Worm (Caenorhabditis elegans) whole organism, young adult: ENCODE measurements around the gene str-262.

Experiments
- B0019.2 ChIP-seq: fragments of 200-800 bp; sonication (Bioruptor generic); conservative IDR thresholded peaks from 2 replicates; pipeline ENCODE4 v1.3.6; 2022; ENCODE audit warnings: missing genetic modification reagents, missing genetic modification characterization, missing compliant biosample characterization
- B0035.1 ChIP-seq: sonication (generic microtip); optimal IDR thresholded peaks from 2 replicates; lab custom pipeline; 2016; ENCODE audit warnings: missing genetic modification characterization, mild to moderate bottlenecking, missing compliant biosample characterization, missing genotype, missing genetic modification reagents
- C06A6.2 ChIP-seq: fragments of 200-800 bp; sonication (Bioruptor generic); conservative IDR thresholded peaks from 2 replicates; pipeline ENCODE4 v1.3.6; 2022; ENCODE audit warnings: missing genetic modification characterization, missing compliant biosample characterization
- D2030.7 ChIP-seq: fragments of 200-800 bp; sonication (Bioruptor generic); IDR thresholded peaks from 2 replicates; pipeline ENCODE4 v1.3.6; 2022; ENCODE audit warnings: missing genetic modification reagents, missing genetic modification characterization, missing compliant biosample characterization
- F10E7.11 ChIP-seq: sonication (generic microtip); optimal IDR thresholded peaks from 2 replicates; lab custom pipeline; 2017; ENCODE audit warnings: mild to moderate bottlenecking, missing genetic modification characterization, moderate library complexity, missing compliant biosample characterization
- F23B12.7 ChIP-seq: sonication (generic microtip); optimal IDR thresholded peaks from 2 replicates; lab custom pipeline; 2017; ENCODE audit warnings: missing genetic modification characterization, mild to moderate bottlenecking, missing compliant biosample characterization, antibody characterized with exemption, moderate library complexity; ENCODE audit not compliant: insufficient read depth
- K11D2.4 ChIP-seq: fragments of 200-800 bp; sonication (Bioruptor generic); IDR thresholded peaks from 2 replicates; pipeline ENCODE4 v1.3.6; 2022; ENCODE audit warnings: missing genetic modification reagents, missing genetic modification characterization, missing compliant biosample characterization
- K12H6.12 ChIP-seq: fragments of 200-800 bp; sonication (Bioruptor generic); optimal IDR thresholded peaks from 2 replicates; lab custom pipeline; 2018; ENCODE audit warnings: mild to moderate bottlenecking, missing genetic modification characterization, missing compliant biosample characterization
- Y53F4B.3 ChIP-seq: fragments of 200-800 bp; sonication (Bioruptor generic); IDR thresholded peaks from 2 replicates; pipeline ENCODE4 v1.3.6; 2022; ENCODE audit warnings: missing genetic modification reagents, missing genetic modification characterization, missing compliant biosample characterization
- Y56A3A.18 ChIP-seq: fragments of 200-800 bp; sonication (Bioruptor generic); IDR thresholded peaks from 2 replicates; pipeline ENCODE4 v1.3.6; 2022; ENCODE audit warnings: missing genetic modification reagents, missing genetic modification characterization, missing compliant biosample characterization
- Y67H2A.10 ChIP-seq: fragments of 200-800 bp; sonication (Bioruptor generic); conservative IDR thresholded peaks from 2 replicates; pipeline ENCODE4 v1.3.6; 2022; ENCODE audit warnings: missing genetic modification reagents, missing genetic modification characterization, missing compliant biosample characterization
- Y95B8A.8 ChIP-seq: fragments of 200-800 bp; sonication (Bioruptor generic); IDR thresholded peaks from 2 replicates; pipeline ENCODE4 v1.3.6; 2022; ENCODE audit warnings: missing genetic modification reagents, missing genetic modification characterization, missing compliant biosample characterization
- aptf-2 ChIP-seq: fragments of 200-800 bp; sonication (Bioruptor generic); conservative IDR thresholded peaks from 2 replicates; pipeline ENCODE4 v1.3.6; 2022; ENCODE audit warnings: missing genetic modification reagents, missing genetic modification characterization, missing compliant biosample characterization
- atf-7 ChIP-seq: sonication (generic microtip); optimal IDR thresholded peaks from 2 replicates; lab custom pipeline; 2017; ENCODE audit warnings: mild to moderate bottlenecking, missing genetic modification characterization, missing compliant biosample characterization
- athp-1 ChIP-seq: sonication (generic microtip); optimal IDR thresholded peaks from 2 replicates; lab custom pipeline; 2017; ENCODE audit warnings: mild to moderate bottlenecking, missing genetic modification characterization, missing compliant biosample characterization
- bed-1 ChIP-seq: fragments of 200-800 bp; sonication (Bioruptor generic); IDR thresholded peaks from 2 replicates; pipeline ENCODE4 v1.3.6; 2022; ENCODE audit warnings: missing genetic modification reagents, missing genetic modification characterization, missing compliant biosample characterization
- bed-2 ChIP-seq: fragments of 200-800 bp; sonication (Bioruptor generic); IDR thresholded peaks from 2 replicates; pipeline ENCODE4 v1.3.6; 2022; ENCODE audit warnings: missing genetic modification reagents, missing genetic modification characterization, missing compliant biosample characterization
- ccch-3 ChIP-seq: fragments of 200-800 bp; sonication (Bioruptor generic); optimal IDR thresholded peaks from 2 replicates; lab custom pipeline; 2018; ENCODE audit warnings: mild to moderate bottlenecking, missing genetic modification characterization, missing compliant biosample characterization
- ceh-79 ChIP-seq: sonication (generic microtip); optimal IDR thresholded peaks from 2 replicates; lab custom pipeline; 2017; ENCODE audit warnings: mild to moderate bottlenecking, missing genetic modification characterization, missing compliant biosample characterization
- ceh-91 ChIP-seq: fragments of 200-800 bp; sonication (Bioruptor generic); IDR thresholded peaks from 2 replicates; pipeline ENCODE4 v1.3.6; 2022; ENCODE audit warnings: missing genetic modification reagents, missing genetic modification characterization, missing compliant biosample characterization
- die-1 ChIP-seq: sonication (generic microtip); optimal IDR thresholded peaks from 2 replicates; lab custom pipeline; 2016; ENCODE audit warnings: missing genotype, mild to moderate bottlenecking, missing genetic modification characterization, missing compliant biosample characterization
- dpff-1 ChIP-seq: sonication (generic microtip); optimal IDR thresholded peaks from 2 replicates; lab custom pipeline; 2017; ENCODE audit warnings: mild to moderate bottlenecking, missing genetic modification characterization, missing compliant biosample characterization
- dpl-1 ChIP-seq: fragments of 150-350 bp; optimal IDR thresholded peaks from 2 replicates; lab custom pipeline; 2014; ENCODE audit warnings: missing biosample characterization, missing genetic modification reagents, missing genetic modification characterization
- egl-18 ChIP-seq: fragments of 200-800 bp; sonication (Bioruptor generic); IDR thresholded peaks from 2 replicates; pipeline ENCODE4 v1.3.6; 2022; ENCODE audit warnings: missing genetic modification reagents, missing genetic modification characterization, missing compliant biosample characterization
- egrh-3 ChIP-seq: fragments of 200-800 bp; sonication (Bioruptor generic); IDR thresholded peaks from 2 replicates; pipeline ENCODE4 v1.3.6; 2022; ENCODE audit warnings: missing genetic modification reagents, missing genetic modification characterization, missing compliant biosample characterization
- ets-4 ChIP-seq: fragments of 200-800 bp; sonication (Bioruptor generic); optimal IDR thresholded peaks from 2 replicates; lab custom pipeline; 2018; ENCODE audit warnings: mild to moderate bottlenecking, missing genetic modification characterization, missing compliant biosample characterization
- gei-17 ChIP-seq: fragments of 200-800 bp; sonication (Bioruptor generic); optimal IDR thresholded peaks from 2 replicates; lab custom pipeline; 2018; ENCODE audit warnings: mild to moderate bottlenecking, missing genetic modification characterization, missing compliant biosample characterization
- hlh-12 ChIP-seq: sonication (generic microtip); optimal IDR thresholded peaks from 2 replicates; lab custom pipeline; 2016; ENCODE audit warnings: missing genetic modification characterization, missing compliant biosample characterization
- hsf-1 ChIP-seq: fragments of 200-800 bp; sonication (Bioruptor generic); IDR thresholded peaks from 2 replicates; pipeline ENCODE4 v1.3.6; 2022; ENCODE audit warnings: missing genetic modification reagents, missing genetic modification characterization, missing compliant biosample characterization
- let-526 ChIP-seq: fragments of 200-800 bp; sonication (Bioruptor generic); IDR thresholded peaks from 2 replicates; pipeline ENCODE4 v1.3.6; 2022; ENCODE audit warnings: missing genetic modification reagents, missing genetic modification characterization, missing compliant biosample characterization
- lin-26 ChIP-seq: fragments of 200-800 bp; sonication (Bioruptor generic); IDR thresholded peaks from 2 replicates; pipeline ENCODE4 v1.3.6; 2022; ENCODE audit warnings: missing genetic modification reagents, missing genetic modification characterization, missing compliant biosample characterization
- madf-8 ChIP-seq: fragments of 200-800 bp; sonication (Bioruptor generic); conservative IDR thresholded peaks from 2 replicates; pipeline ENCODE4 v1.3.6; 2022; ENCODE audit warnings: missing genetic modification reagents, missing genetic modification characterization, missing compliant biosample characterization
- mcd-1 ChIP-seq: fragments of 200-800 bp; sonication (Bioruptor generic); IDR thresholded peaks from 2 replicates; pipeline ENCODE4 v1.3.6; 2022; ENCODE audit warnings: missing genetic modification reagents, missing genetic modification characterization, missing compliant biosample characterization
- mes-4 ChIP-seq: sonication (generic microtip); optimal IDR thresholded peaks from 2 replicates; lab custom pipeline; 2016; ENCODE audit warnings: missing genotype, missing genetic modification characterization, missing compliant biosample characterization
- mxl-1 ChIP-seq: sonication (generic microtip); optimal IDR thresholded peaks from 2 replicates; lab custom pipeline; 2016; ENCODE audit warnings: missing genetic modification characterization, missing compliant biosample characterization
- nhr-80 ChIP-seq: sonication (generic microtip); optimal IDR thresholded peaks from 2 replicates; lab custom pipeline; 2016; ENCODE audit warnings: missing genetic modification characterization, missing compliant biosample characterization
- nhr-90 ChIP-seq: sonication (generic microtip); optimal IDR thresholded peaks from 2 replicates; lab custom pipeline; 2016; ENCODE audit warnings: missing genotype, mild to moderate bottlenecking, missing genetic modification characterization, missing compliant biosample characterization
- pbrm-1 ChIP-seq: fragments of 200-800 bp; sonication (Bioruptor generic); IDR thresholded peaks from 2 replicates; pipeline ENCODE4 v1.3.6; 2022; ENCODE audit warnings: missing genetic modification reagents, missing genetic modification characterization, missing compliant biosample characterization
- rcor-1 ChIP-seq: fragments of 200-800 bp; sonication (Bioruptor generic); IDR thresholded peaks from 2 replicates; pipeline ENCODE4 v1.3.6; 2022; ENCODE audit warnings: missing genetic modification reagents, missing genetic modification characterization, missing compliant biosample characterization
- repo-1 ChIP-seq: sonication (generic microtip); optimal IDR thresholded peaks from 2 replicates; lab custom pipeline; 2017; ENCODE audit warnings: mild to moderate bottlenecking, missing genetic modification characterization, missing compliant biosample characterization
- snpc-1.1 ChIP-seq: sonication (generic microtip); optimal IDR thresholded peaks from 2 replicates; lab custom pipeline; 2017; ENCODE audit warnings: missing genetic modification characterization, mild to moderate bottlenecking, missing compliant biosample characterization, antibody characterized with exemption, moderate library complexity, missing genotype, missing genetic modification reagents; ENCODE audit not compliant: insufficient read depth
- snpc-1.3 ChIP-seq: sonication (generic microtip); optimal IDR thresholded peaks from 2 replicates; lab custom pipeline; 2017; ENCODE audit warnings: missing genetic modification characterization, mild to moderate bottlenecking, missing compliant biosample characterization, antibody characterized with exemption, moderate library complexity, missing genotype, missing genetic modification reagents; ENCODE audit not compliant: insufficient read depth
- snpc-3.4 ChIP-seq: sonication (generic microtip); optimal IDR thresholded peaks from 2 replicates; lab custom pipeline; 2017; ENCODE audit warnings: missing genetic modification characterization, mild to moderate bottlenecking, missing compliant biosample characterization, antibody characterized with exemption, moderate library complexity, missing genotype, missing genetic modification reagents
- somi-1 ChIP-seq: fragments of 200-800 bp; sonication (Bioruptor generic); optimal IDR thresholded peaks from 2 replicates; lab custom pipeline; 2018; ENCODE audit warnings: mild to moderate bottlenecking, missing genetic modification characterization, missing compliant biosample characterization
- tbp1 ChIP-seq: fragments of 200-800 bp; sonication (Bioruptor generic); optimal IDR thresholded peaks from 2 replicates; lab custom pipeline; 2018; ENCODE audit warnings: mild to moderate bottlenecking, missing genetic modification characterization, missing compliant biosample characterization
- unc-130 ChIP-seq: sonication (generic microtip); optimal IDR thresholded peaks from 2 replicates; lab custom pipeline; 2016; ENCODE audit warnings: missing genetic modification reagents, missing genetic modification characterization, missing compliant biosample characterization
- zfh-2 ChIP-seq: fragments of 200-800 bp; sonication (Bioruptor generic); conservative IDR thresholded peaks from 2 replicates; pipeline ENCODE4 v1.3.6; 2022; ENCODE audit warnings: missing genetic modification reagents, missing genetic modification characterization, missing compliant biosample characterization
- zim-3 ChIP-seq: sonication (generic microtip); optimal IDR thresholded peaks from 2 replicates; lab custom pipeline; 2017; ENCODE audit warnings: mild to moderate bottlenecking, missing genetic modification characterization, moderate library complexity, missing compliant biosample characterization
- ztf-28 ChIP-seq: fragments of 200-800 bp; sonication (Bioruptor generic); IDR thresholded peaks from 2 replicates; pipeline ENCODE4 v1.3.6; 2022; ENCODE audit warnings: missing genetic modification reagents, missing genetic modification characterization, missing compliant biosample characterization

str-262 gene

ce11 chrV:724470-724890 is 28.1 kb downstream of the str-262 start:
- TF ChIP-seq gei-17 (GFP tag; lab: Kevin White, UChicago) (no peak), aptf-2 (GFP tag; lab: Robert Waterston, UW) (no peak), tbp1 (GFP tag; lab: Kevin White, UChicago) (no peak), zfh-2 (GFP tag; lab: Robert Waterston, UW) (peak; percentile 75), K12H6.12 (no peak), B0019.2 (GFP tag; lab: Robert Waterston, UW) (no peak), ceh-79 (tag; lab: Kevin White, UChicago) (no peak), somi-1 (GFP tag; lab: Kevin White, UChicago) (no peak), ccch-3 (GFP tag; lab: Kevin White, UChicago) (peak; percentile 28), die-1 (tag; lab: Kevin White, UChicago) (no peak), D2030.7 (GFP tag; lab: Robert Waterston, UW) (no peak), B0035.1 (tag; lab: Kevin White, UChicago) (no peak), madf-8 (no peak), Y53F4B.3 (GFP tag; lab: Robert Waterston, UW) (0 out of 2 replicates have a peak, but pooled peaks have one; percentile 6), nhr-80 (tag; lab: Kevin White, UChicago) (no peak), lin-26 (GFP tag; lab: Robert Waterston, UW) (peak; percentile 60), mxl-1 (tag; lab: Kevin White, UChicago) (no peak), unc-130 (no peak), ceh-91 (GFP tag; lab: Robert Waterston, UW) (no peak), egl-18 (GFP tag; lab: Robert Waterston, UW) (no peak), F23B12.7 (no peak), ztf-28 (GFP tag; lab: Robert Waterston, UW) (peak; percentile 48; the same call in 1 of the 2 replicates), K11D2.4 (GFP tag; lab: Robert Waterston, UW) (no peak), hlh-12 (tag; lab: Kevin White, UChicago) (no peak), let-526 (GFP tag; lab: Robert Waterston, UW) (no peak), snpc-1.1 (tag; lab: Kevin White, UChicago) (no peak), snpc-1.3 (tag; lab: Kevin White, UChicago) (no peak), zim-3 (tag; lab: Kevin White, UChicago) (peak; percentile 54), repo-1 (tag; lab: Kevin White, UChicago) (peak; percentile 61), dpl-1 (GFP tag; lab: Kevin White, UChicago) (no peak), Y56A3A.18 (GFP tag; lab: Robert Waterston, UW) (no peak), Y67H2A.10 (GFP tag; lab: Robert Waterston, UW) (no peak), hsf-1 (GFP tag; lab: Robert Waterston, UW) (no peak; the same call in 1 of the 2 replicates), atf-7 (no peak), athp-1 (tag; lab: Kevin White, UChicago) (no peak), mes-4 (no peak), dpff-1 (tag; lab: Kevin White, UChicago) (no peak), F10E7.11 (no peak), nhr-90 (tag; lab: Kevin White, UChicago) (peak; percentile 18), snpc-3.4 (tag; lab: Kevin White, UChicago) (peak; percentile 22), Y95B8A.8 (no peak), bed-2 (GFP tag; lab: Robert Waterston, UW) (no peak), C06A6.2 (GFP tag; lab: Robert Waterston, UW) (no peak), ets-4 (GFP tag; lab: Kevin White, UChicago) (no peak), bed-1 (no peak), pbrm-1 (no peak), egrh-3 (peak; percentile 62; the same call in 1 of the 2 replicates), mcd-1 (no peak), rcor-1 (GFP tag; lab: Robert Waterston, UW) (no peak)
